Worm (Caenorhabditis elegans): ENCODE measurements around the gene C43D7.4.

Gene C43D7.4

ce11 chrV:19322387-19322786 is at the start of gene C43D7.4:
C43D7.4 (minus strand) TSS chrV:19322487.
- TF ChIP-seq mep-1 (tag; optimal IDR thresholded peaks at IDR 0.05) (no peak), dpl-1 (GFP tag; optimal IDR thresholded peaks at IDR 0.05) (no peak), C04F5.9 (tag; optimal IDR thresholded peaks at IDR 0.05) (no peak), fos-1 (tag; optimal IDR thresholded peaks at IDR 0.05) (no peak), nhr-28 (tag; optimal IDR thresholded peaks at IDR 0.05) (no peak), nhr-47 (tag; optimal IDR thresholded peaks at IDR 0.05) (no peak), lin-35 (GFP tag; optimal IDR thresholded peaks at IDR 0.05) (no peak), ets-5 (GFP tag; IDR thresholded peaks at IDR 0.05) (no peak), ceh-82 (tag; optimal IDR thresholded peaks at IDR 0.05) (no peak), pqm-1 (tag; optimal IDR thresholded peaks at IDR 0.05) (no peak), ztf-11 (tag; optimal IDR thresholded peaks at IDR 0.05) (no peak), zag-1 (tag; optimal IDR thresholded peaks at IDR 0.05) (no peak), xbp-1 (tag; optimal IDR thresholded peaks at IDR 0.05) (no peak)

ce11 chrV:19371777-19372176 is 49.5 kb upstream of the C43D7.4 start:
- TF ChIP-seq snu-23 (GFP tag; optimal IDR thresholded peaks at IDR 0.05) (no peak), pax-3 (tag; optimal IDR thresholded peaks at IDR 0.05) (no peak)

- TF ChIP-seq egl-13 (tag; optimal IDR thresholded peaks at IDR 0.05) (no peak), ztf-11 (tag; optimal IDR thresholded peaks at IDR 0.05) (no peak), hpl-2 (GFP tag; optimal IDR thresholded peaks at IDR 0.05) (no peak), aha-1 (tag; optimal IDR thresholded peaks at IDR 0.05) (no peak)
Measured at ce11 chrV:19371253-19371652, 49.0 kb upstream of the C43D7.4 start, which contains the start of gene Y43F8A.2. Y43F8A.2 (plus strand) TSS chrV:19371553.

ce11 chrV:19370189-19370588 is 47.9 kb upstream of the C43D7.4 start, which contains the start of gene Y43F8A.1:
Y43F8A.1 (plus strand) TSS chrV:19370489.
- TF ChIP-seq snpc-4 (tag; optimal IDR thresholded peaks at IDR 0.05) = no peak
- no peak for TF ChIP-seq egl-27 (tag; optimal IDR thresholded peaks at IDR 0.05)
- no peak for TF ChIP-seq elt-2 (tag; optimal IDR thresholded peaks at IDR 0.05)
- no peak for TF ChIP-seq aha-1 (tag; optimal IDR thresholded peaks at IDR 0.05)
- TF ChIP-seq ceh-63 (GFP tag; optimal IDR thresholded peaks at IDR 0.05) = no peak
- TF ChIP-seq skn-1 (tag; optimal IDR thresholded peaks at IDR 0.05) = no peak
- no peak for TF ChIP-seq C16A3.4 (tag; optimal IDR thresholded peaks at IDR 0.05)
- no peak for TF ChIP-seq nhr-11 (tag; optimal IDR thresholded peaks at IDR 0.05)
- no peak for TF ChIP-seq nhr-90 (tag; optimal IDR thresholded peaks at IDR 0.05; ENCODE audit: poor library complexity)
- TF ChIP-seq lsy-2 (tag; optimal IDR thresholded peaks at IDR 0.05) = no peak
- no peak for TF ChIP-seq C34B4.2 (tag; optimal IDR thresholded peaks at IDR 0.05)
- no peak for TF ChIP-seq pag-3 (tag; optimal IDR thresholded peaks at IDR 0.05; ENCODE audit: borderline replicate concordance, insufficient read depth)
- no peak for TF ChIP-seq nhr-20 (tag; optimal IDR thresholded peaks at IDR 0.05)
- TF ChIP-seq mef-2 (tag; optimal IDR thresholded peaks at IDR 0.05) = no peak
- no peak for TF ChIP-seq nhr-85 (tag)
- no peak for TF ChIP-seq hlh-17 (GFP tag; optimal IDR thresholded peaks at IDR 0.05; ENCODE audit: borderline replicate concordance)
- no peak for TF ChIP-seq F16B12.6 (tag; optimal IDR thresholded peaks at IDR 0.05)
- TF ChIP-seq sptf-1 (tag; optimal IDR thresholded peaks at IDR 0.05) = no peak
- TF ChIP-seq jun-1 (tag; optimal IDR thresholded peaks at IDR 0.05) = no peak
- TF ChIP-seq fkh-10 (GFP tag; optimal IDR thresholded peaks at IDR 0.05) = no peak

- TF ChIP-seq jun-1 (tag; optimal IDR thresholded peaks at IDR 0.05) = no peak
- TF ChIP-seq sptf-1 (tag; optimal IDR thresholded peaks at IDR 0.05) = no peak
- TF ChIP-seq vab-15 (tag; optimal IDR thresholded peaks at IDR 0.05) = no peak
- no peak for TF ChIP-seq nhr-47 (tag; optimal IDR thresholded peaks at IDR 0.05)
- no peak for TF ChIP-seq elt-2 (tag; optimal IDR thresholded peaks at IDR 0.05)
- no peak for TF ChIP-seq tbx-2 (tag; optimal IDR thresholded peaks at IDR 0.05)
- no peak for TF ChIP-seq mab-9 (GFP tag; IDR thresholded peaks at IDR 0.05)
- no peak for TF ChIP-seq ceh-63 (GFP tag; optimal IDR thresholded peaks at IDR 0.05)
- no peak for TF ChIP-seq blmp-1 (tag; optimal IDR thresholded peaks at IDR 0.05)
- no peak for TF ChIP-seq nhr-84 (tag; optimal IDR thresholded peaks at IDR 0.05)
- TF ChIP-seq pqm-1 (tag; optimal IDR thresholded peaks at IDR 0.05) = no peak
- TF ChIP-seq aly-2 (tag; optimal IDR thresholded peaks at IDR 0.05) = no peak
- no peak for TF ChIP-seq ztf-11 (tag; optimal IDR thresholded peaks at IDR 0.05)
- TF ChIP-seq unc-130 (tag; optimal IDR thresholded peaks at IDR 0.05) = no peak
- TF ChIP-seq aha-1 (tag; optimal IDR thresholded peaks at IDR 0.05) = no peak
- TF ChIP-seq nhr-77 (tag; optimal IDR thresholded peaks at IDR 0.05) = no peak
- no peak for TF ChIP-seq dpl-1 (GFP tag; optimal IDR thresholded peaks at IDR 0.05)
Measured at ce11 chrV:19362568-19362967, 40.3 kb upstream of the C43D7.4 start, which contains the start of gene C14B4.2. C14B4.2 (minus strand) TSS chrV:19362668.
